Fruit fly (Drosophila melanogaster) whole organism, embryonic: ENCODE data around the gene ssp7.

Source experiments
- Blimp-1 ChIP-seq: fragments of 200-800 bp; sonication (Bioruptor generic); optimal IDR thresholded peaks from 3 replicates; lab custom pipeline; 2018; ENCODE audit warnings: missing biosample characterization, missing genetic modification characterization, mild to moderate bottlenecking, moderate library complexity, missing genetic modification reagents
- CG10979 ChIP-seq: fragments of 200-800 bp; sonication (Bioruptor generic); optimal IDR thresholded peaks from 2 replicates; lab custom pipeline; 2018; ENCODE audit warnings: missing biosample characterization, mild to moderate bottlenecking, missing genetic modification characterization, moderate library complexity
- CG13123 ChIP-seq: fragments of 200-800 bp; sonication (Bioruptor generic); optimal IDR thresholded peaks from 2 replicates; lab custom pipeline; 2016; ENCODE audit warnings: missing biosample characterization, missing genetic modification characterization
- CG14050 ChIP-seq: fragments of 200-800 bp; sonication (Bioruptor generic); IDR thresholded peaks from 3 replicates; pipeline ENCODE4 v1.3.6; 2022; ENCODE audit warnings: missing biosample characterization, missing genetic modification characterization
- CG14860 ChIP-seq: fragments of 200-800 bp; sonication (Bioruptor generic); IDR thresholded peaks from 3 replicates; pipeline ENCODE4 v1.3.6; 2022; ENCODE audit warnings: missing biosample characterization, missing genetic modification characterization; ENCODE audit not compliant: partially characterized antibody
- CG15479 ChIP-seq: fragments of 200-800 bp; sonication (Bioruptor generic); optimal IDR thresholded peaks from 3 replicates; lab custom pipeline; 2019; ENCODE audit warnings: missing biosample characterization, mild to moderate bottlenecking, missing genetic modification characterization, moderate library complexity
- CG17568 ChIP-seq: fragments of 200-800 bp; sonication (Bioruptor generic); optimal IDR thresholded peaks from 2 replicates; lab custom pipeline; 2018; ENCODE audit warnings: missing biosample characterization, mild to moderate bottlenecking, missing genetic modification characterization, moderate library complexity
- CG1792 ChIP-seq: fragments of 200-800 bp; sonication (Bioruptor generic); optimal IDR thresholded peaks from 2 replicates; lab custom pipeline; 2016; ENCODE audit warnings: missing biosample characterization, missing genetic modification characterization
- CG18262 ChIP-seq: fragments of 200-800 bp; optimal IDR thresholded peaks from 3 replicates; lab custom pipeline; 2019; ENCODE audit warnings: missing biosample characterization, mild to moderate bottlenecking, missing genetic modification characterization, moderate library complexity
- CG2678 ChIP-seq: fragments of 200-800 bp; sonication (Bioruptor generic); optimal IDR thresholded peaks from 3 replicates; lab custom pipeline; 2019; ENCODE audit warnings: missing biosample characterization, mild to moderate bottlenecking, missing genetic modification characterization, moderate library complexity
- CG3163 ChIP-seq: fragments of 200-800 bp; sonication (Bioruptor generic); optimal IDR thresholded peaks from 3 replicates; lab custom pipeline; 2016; ENCODE audit warnings: missing biosample characterization, missing genetic modification characterization
- CG33213 ChIP-seq: fragments of 200-800 bp; sonication (Bioruptor generic); optimal IDR thresholded peaks from 3 replicates; lab custom pipeline; 2016; ENCODE audit warnings: missing biosample characterization, missing genetic modification characterization
- CG6272 ChIP-seq: fragments of 200-800 bp; sonication (Bioruptor generic); IDR thresholded peaks from 2 replicates; pipeline ENCODE4 v1.3.6; 2022; ENCODE audit warnings: missing biosample characterization, missing genetic modification characterization
- CG6765 ChIP-seq: fragments of 200-800 bp; sonication (Bioruptor generic); optimal IDR thresholded peaks from 3 replicates; lab custom pipeline; 2017; ENCODE audit warnings: missing biosample characterization, mild to moderate bottlenecking, missing genetic modification characterization
- CG6791 ChIP-seq: fragments of 200-800 bp; sonication (Bioruptor generic); IDR thresholded peaks from 3 replicates; pipeline ENCODE4 v1.3.6; 2022; ENCODE audit warnings: missing biosample characterization, missing genetic modification characterization; ENCODE audit not compliant: partially characterized antibody
- CG7372 ChIP-seq: fragments of 200-800 bp; sonication (Bioruptor generic); IDR thresholded peaks from 2 replicates; pipeline ENCODE4 v1.3.6; 2022; ENCODE audit warnings: missing biosample characterization, missing genetic modification characterization
- CG9215 ChIP-seq: fragments of 200-800 bp; sonication (Bioruptor generic); IDR thresholded peaks from 2 replicates; pipeline ENCODE4 v1.3.6; 2022; ENCODE audit warnings: missing biosample characterization, missing genetic modification characterization
- CG9817 ChIP-seq: fragments of 200-800 bp; sonication (Bioruptor generic); optimal IDR thresholded peaks from 2 replicates; lab custom pipeline; 2018; ENCODE audit warnings: missing biosample characterization, mild to moderate bottlenecking, missing genetic modification characterization, moderate library complexity
- Dp ChIP-seq: fragments of 200-800 bp; sonication (Bioruptor generic); optimal IDR thresholded peaks from 2 replicates; lab custom pipeline; 2018; ENCODE audit warnings: missing biosample characterization, mild to moderate bottlenecking, missing genetic modification characterization, moderate library complexity
- E2f2 ChIP-seq: fragments of 200-800 bp; sonication (Bioruptor generic); IDR thresholded peaks from 2 replicates; pipeline ENCODE4 v1.3.6; 2022; ENCODE audit warnings: missing biosample characterization, missing genetic modification characterization
- Elba2 ChIP-seq: fragments of 200-800 bp; sonication (Bioruptor generic); optimal IDR thresholded peaks from 3 replicates; lab custom pipeline; 2016; ENCODE audit warnings: missing biosample characterization, missing genetic modification characterization
- Fer1 ChIP-seq: fragments of 200-800 bp; sonication (Bioruptor generic); optimal IDR thresholded peaks from 2 replicates; lab custom pipeline; 2017; ENCODE audit warnings: missing biosample characterization, mild to moderate bottlenecking, missing genetic modification characterization
- GATAe ChIP-seq: fragments of 200-800 bp; sonication (Bioruptor generic); conservative IDR thresholded peaks from 2 replicates; pipeline ENCODE4 v1.3.6; 2022; ENCODE audit warnings: missing biosample characterization, missing genetic modification characterization
- Gug ChIP-seq: fragments of 200-800 bp; sonication (Bioruptor generic); IDR thresholded peaks from 4 replicates; pipeline ENCODE4 v1.3.6; 2022; ENCODE audit warnings: missing biosample characterization, missing genetic modification characterization
- H15 ChIP-seq: fragments of 200-800 bp; sonication (Bioruptor generic); IDR thresholded peaks from 3 replicates; pipeline ENCODE4 v1.3.6; 2022; ENCODE audit warnings: missing biosample characterization, missing genetic modification characterization
- Hmr ChIP-seq: fragments of 200-800 bp; sonication (Bioruptor generic); optimal IDR thresholded peaks from 3 replicates; lab custom pipeline; 2017; ENCODE audit warnings: mild to moderate bottlenecking, missing biosample characterization, missing genetic modification reagents, missing genetic modification characterization
- Hr78 ChIP-seq, 2 experiments: fragments of 200-800 bp in 1 of 2; fragments of >200 bp in 1 of 2; sonication (Bioruptor generic) in 1 of 2; optimal IDR thresholded peaks; 2 replicates each; lab custom pipeline; 2017 to 2019; ENCODE audit warnings: missing biosample characterization in 2 of 2, missing genetic modification characterization in 2 of 2, mild to moderate bottlenecking in 1 of 2, moderate library complexity in 1 of 2
- Meics ChIP-seq: fragments of 200-800 bp; sonication (Bioruptor generic); optimal IDR thresholded peaks from 2 replicates; lab custom pipeline; 2017; ENCODE audit warnings: missing biosample characterization, mild to moderate bottlenecking, missing genetic modification characterization
- NC2β ChIP-seq: fragments of 200-800 bp; sonication (Bioruptor generic); optimal IDR thresholded peaks from 2 replicates; lab custom pipeline; 2016; ENCODE audit warnings: missing biosample characterization, missing genetic modification characterization
- Rx ChIP-seq: fragments of 200-800 bp; sonication (Bioruptor generic); IDR thresholded peaks from 2 replicates; pipeline ENCODE4 v1.3.6; 2022; ENCODE audit warnings: missing biosample characterization, missing genetic modification characterization
- Scr ChIP-seq: fragments of 200-800 bp; sonication (Bioruptor generic); IDR thresholded peaks from 2 replicates; pipeline ENCODE4 v1.3.6; 2022; ENCODE audit warnings: missing biosample characterization, missing genetic modification characterization; ENCODE audit not compliant: partially characterized antibody
- Tbp ChIP-seq: fragments of >200 bp; optimal IDR thresholded peaks from 2 replicates; lab custom pipeline; 2018; ENCODE audit warnings: missing biosample characterization, missing genetic modification characterization
- Xrp1 ChIP-seq: fragments of 200-800 bp; sonication (Bioruptor generic); IDR thresholded peaks from 2 replicates; pipeline ENCODE4 v1.3.6; 2022; ENCODE audit warnings: missing biosample characterization, missing genetic modification characterization
- ase ChIP-seq: fragments of 200-800 bp; sonication (Bioruptor generic); IDR thresholded peaks from 3 replicates; pipeline ENCODE4 v1.3.6; 2022; ENCODE audit warnings: missing biosample characterization, missing genetic modification characterization
- ash1 ChIP-seq: fragments of 200-800 bp; sonication (Bioruptor generic); optimal IDR thresholded peaks from 2 replicates; lab custom pipeline; 2018; ENCODE audit warnings: missing biosample characterization, mild to moderate bottlenecking, missing genetic modification characterization
- az2 ChIP-seq: fragments of 200-800 bp; sonication (Bioruptor generic); optimal IDR thresholded peaks from 3 replicates; lab custom pipeline; 2016; ENCODE audit warnings: missing biosample characterization, missing genetic modification characterization
- bsh ChIP-seq, 2 experiments: fragments of 200-800 bp; sonication (Bioruptor generic); optimal IDR thresholded peaks; 2 replicates each; lab custom pipeline; 2017 to 2018; ENCODE audit warnings: mild to moderate bottlenecking in 2 of 2, missing biosample characterization in 2 of 2, missing genetic modification characterization in 2 of 2, moderate library complexity in 1 of 2
- chif ChIP-seq, 2 experiments: fragments of 200-800 bp; sonication (Bioruptor generic); optimal IDR thresholded peaks; 3 replicates each; lab custom pipeline; 2016; ENCODE audit warnings: missing biosample characterization in 2 of 2, missing genetic modification characterization in 2 of 2
- ci ChIP-seq: fragments of 200-800 bp; sonication (Bioruptor generic); IDR thresholded peaks from 3 replicates; pipeline ENCODE4 v1.3.6; 2022; ENCODE audit warnings: missing biosample characterization, missing genetic modification characterization
- crol ChIP-seq: fragments of 200-800 bp; sonication (Bioruptor generic); IDR thresholded peaks from 2 replicates; pipeline ENCODE4 v1.3.6; 2022; ENCODE audit warnings: missing biosample characterization, missing genetic modification characterization
- gfzf ChIP-seq: fragments of 200-800 bp; sonication (Bioruptor generic); optimal IDR thresholded peaks from 2 replicates; lab custom pipeline; 2016; ENCODE audit warnings: missing biosample characterization, mild to moderate bottlenecking, missing genetic modification characterization, moderate library complexity
- grau ChIP-seq: fragments of 200-800 bp; optimal IDR thresholded peaks from 3 replicates; lab custom pipeline; 2019; ENCODE audit warnings: missing biosample characterization, mild to moderate bottlenecking, missing genetic modification characterization, moderate library complexity
- gsb ChIP-seq: fragments of 200-800 bp; sonication (Bioruptor generic); IDR thresholded peaks from 2 replicates; pipeline ENCODE4 v1.3.6; 2022; ENCODE audit warnings: missing biosample characterization, missing genetic modification characterization
- gsb-n ChIP-seq: fragments of 200-800 bp; sonication (Bioruptor generic); optimal IDR thresholded peaks from 3 replicates; lab custom pipeline; 2018; ENCODE audit warnings: missing biosample characterization, mild to moderate bottlenecking, missing genetic modification characterization
- org-1 ChIP-seq: fragments of 200-800 bp; sonication (Bioruptor generic); optimal IDR thresholded peaks from 2 replicates; lab custom pipeline; 2017; ENCODE audit warnings: missing biosample characterization, missing genetic modification characterization
- seq ChIP-seq: fragments of 200-800 bp; sonication (Bioruptor generic); IDR thresholded peaks from 2 replicates; pipeline ENCODE4 v1.3.6; 2022; ENCODE audit warnings: missing biosample characterization, missing genetic modification characterization
- sqz ChIP-seq: fragments of 200-800 bp; sonication (Bioruptor generic); optimal IDR thresholded peaks from 3 replicates; lab custom pipeline; 2018; ENCODE audit warnings: missing biosample characterization, mild to moderate bottlenecking, missing genetic modification characterization
- trh ChIP-seq: fragments of 200-800 bp; sonication (Bioruptor generic); optimal IDR thresholded peaks from 2 replicates; lab custom pipeline; 2016; ENCODE audit warnings: missing biosample characterization, missing genetic modification characterization
- wek ChIP-seq: fragments of 200-800 bp; sonication (Bioruptor generic); optimal IDR thresholded peaks from 3 replicates; lab custom pipeline; 2018; ENCODE audit warnings: missing biosample characterization, mild to moderate bottlenecking, missing genetic modification characterization, moderate library complexity

Gene ssp7

dm6 chrX:11108148-11108844 is 31.8 kb downstream of the ssp7 start, which contains the start of gene Hsp60A (continued):
- peak; percentile 87 for TF ChIP-seq Scr (GFP tag; lab: Robert Waterston, UW)
- no peak for TF ChIP-seq CG3163 (GFP tag; lab: Kevin White, UChicago)
- peak; percentile 31; the same call in 1 of the 3 replicates for TF ChIP-seq ase (GFP tag; lab: Robert Waterston, UW)
- TF ChIP-seq az2 (GFP tag; lab: Kevin White, UChicago), result peak; percentile 54
- TF ChIP-seq Elba2 (GFP tag; lab: Kevin White, UChicago), result peak; percentile 13
- peak; percentile 28; the same call in 1 of the 2 replicates for TF ChIP-seq Xrp1 (GFP tag; lab: Robert Waterston, UW)
- no peak for TF ChIP-seq seq (GFP tag; lab: Robert Waterston, UW)
- no peak for TF ChIP-seq CG33213 (GFP tag; lab: Kevin White, UChicago)
- peak; percentile 49 for TF ChIP-seq sqz (GFP tag; lab: Kevin White, UChicago)
- no peak for TF ChIP-seq trh (GFP tag; lab: Kevin White, UChicago)
- TF ChIP-seq Tbp (GFP tag; lab: Kevin White, UChicago), result no peak
- TF ChIP-seq GATAe (GFP tag; lab: Robert Waterston, UW), result no peak
- no peak for TF ChIP-seq CG14050
- peak; percentile 26 for TF ChIP-seq CG13123 (GFP tag; lab: Kevin White, UChicago)
- peak; percentile 53 for TF ChIP-seq grau (tag; lab: Kevin White, UChicago)
- peak; percentile 53 for TF ChIP-seq Blimp-1 (GFP tag; lab: Kevin White, UChicago)
- no peak for TF ChIP-seq CG1792 (GFP tag; lab: Kevin White, UChicago)
- TF ChIP-seq Fer1 (GFP tag; lab: Kevin White, UChicago), result peak; percentile 55
- TF ChIP-seq chif (GFP tag; optimal IDR thresholded peaks at IDR 0.05; lab: Kevin White, UChicago), result no peak
- TF ChIP-seq Rx (GFP tag; lab: Robert Waterston, UW), result no peak
- TF ChIP-seq Dp (GFP tag; lab: Kevin White, UChicago), result peak; percentile 85
- 0 out of 2 replicates have a peak, but pooled peaks have one; percentile 25 for TF ChIP-seq CG9215 (GFP tag; lab: Robert Waterston, UW)
- TF ChIP-seq CG6791 (GFP tag; lab: Robert Waterston, UW), result peak; percentile 78
- no peak for TF ChIP-seq CG6272
- no peak for TF ChIP-seq CG17568 (GFP tag; lab: Kevin White, UChicago)
- TF ChIP-seq bsh (GFP tag; optimal IDR thresholded peaks at IDR 0.05; lab: Kevin White, UChicago), result peak in 1 of 2 experiments; percentile 55
- TF ChIP-seq CG9817 (tag; lab: Kevin White, UChicago), result peak; percentile 56
- peak; percentile 52 for TF ChIP-seq Hmr (GFP tag; lab: Kevin White, UChicago)
- TF ChIP-seq CG2678 (tag; lab: Kevin White, UChicago), result peak; percentile 67
- no peak for TF ChIP-seq org-1
- no peak for TF ChIP-seq H15 (GFP tag; lab: Robert Waterston, UW)
- no peak for TF ChIP-seq CG7372 (GFP tag; lab: Robert Waterston, UW)
- peak; percentile 77 for TF ChIP-seq CG14860
- no peak for TF ChIP-seq gsb (GFP tag; lab: Robert Waterston, UW)
- TF ChIP-seq CG6765 (GFP tag; lab: Kevin White, UChicago), result no peak
- TF ChIP-seq CG15479 (GFP tag; lab: Kevin White, UChicago), result no peak
- TF ChIP-seq Meics (GFP tag; lab: Kevin White, UChicago), result peak; percentile 33
- peak; percentile 97 for TF ChIP-seq wek (GFP tag; lab: Kevin White, UChicago)
- peak; percentile 66 for TF ChIP-seq gfzf (GFP tag; lab: Kevin White, UChicago)
- TF ChIP-seq NC2β (GFP tag; lab: Kevin White, UChicago), result no peak
- TF ChIP-seq CG10979 (tag; lab: Kevin White, UChicago), result peak; percentile 31
- TF ChIP-seq crol, result no peak
- no peak for TF ChIP-seq gsb-n (tag; lab: Kevin White, UChicago)
- no peak for TF ChIP-seq Gug (GFP tag; lab: Robert Waterston, UW)
- no peak for TF ChIP-seq ash1 (GFP tag; lab: Kevin White, UChicago)
- TF ChIP-seq Hr78 (GFP tag; optimal IDR thresholded peaks at IDR 0.05; lab: Kevin White, UChicago), result no peak
- peak; percentile 92 for TF ChIP-seq E2f2 (GFP tag; lab: Robert Waterston, UW)
- TF ChIP-seq CG18262 (tag; lab: Kevin White, UChicago), result peak; percentile 3
- TF ChIP-seq ci, result peak; percentile 72; the same call in 2 of the 3 replicates
